Worm (Caenorhabditis elegans): ENCODE measurements around the gene clec-158.

The clec-158 gene

ce11 chrIII:6887574-6887973 lies 28.2 kb upstream of the clec-158 start (continued):
- peak; percentile 80 for TF ChIP-seq Y48G9A.11 (GFP tag; IDR thresholded peaks at IDR 0.05)
- TF ChIP-seq lin-1 (GFP tag; IDR thresholded peaks at IDR 0.05): peak; percentile 62
- peak; percentile 49 for TF ChIP-seq nhr-6 (tag; optimal IDR thresholded peaks at IDR 0.05)
- peak; percentile 50 for TF ChIP-seq dpl-1 (GFP tag; optimal IDR thresholded peaks at IDR 0.05)
- peak; percentile 67 for TF ChIP-seq rbr-2 (tag; optimal IDR thresholded peaks at IDR 0.05)
- TF ChIP-seq T20F7.1 (GFP tag; optimal IDR thresholded peaks at IDR 0.05): peak; percentile 51
- peak; percentile 91 for TF ChIP-seq ceh-44 (GFP tag; IDR thresholded peaks at IDR 0.05)

DNA sequence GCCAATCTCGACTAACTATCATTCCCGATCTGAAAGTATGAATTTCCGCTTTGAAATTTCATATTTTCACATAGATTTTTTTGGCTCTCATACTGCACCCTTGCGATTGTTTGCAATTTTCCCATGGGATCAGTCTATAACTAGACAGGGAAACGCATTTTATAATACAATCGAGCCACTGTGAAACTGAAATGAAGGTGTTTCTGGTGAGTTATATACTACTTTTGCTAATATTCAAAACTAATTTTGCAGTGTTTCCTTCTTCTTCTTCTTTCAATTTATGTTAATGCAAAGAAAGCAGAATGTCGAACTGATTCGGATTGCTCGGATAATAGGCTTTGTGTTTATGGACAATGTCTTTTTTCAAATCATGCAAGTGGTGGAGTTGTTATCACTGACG lies 26.5 kb upstream of the clec-158 start:
- TF ChIP-seq nhr-237 (tag; optimal IDR thresholded peaks at IDR 0.05) (no peak), snpc-1.2 (GFP tag; IDR thresholded peaks at IDR 0.05) (no peak), F10B5.3 (tag; optimal IDR thresholded peaks at IDR 0.05) (no peak), daf-12 (tag; optimal IDR thresholded peaks at IDR 0.05) (no peak), aha-1 (tag) (peak; percentile 1), lin-38 (GFP tag; IDR thresholded peaks at IDR 0.05) (no peak), ceh-32 (tag; optimal IDR thresholded peaks at IDR 0.05; ENCODE audit: poor library complexity) (no peak), sdz-12 (GFP tag; optimal IDR thresholded peaks at IDR 0.05) (no peak), unc-62 (GFP tag; optimal IDR thresholded peaks at IDR 0.05 in 1 of 2) (peak in 1 of 2 experiments; percentile 98), unc-62 (tag; optimal IDR thresholded peaks at IDR 0.05) (no peak), nhr-10 (tag; optimal IDR thresholded peaks at IDR 0.05) (no peak), dmd-8 (GFP tag; IDR thresholded peaks at IDR 0.05) (no peak)

DNA sequence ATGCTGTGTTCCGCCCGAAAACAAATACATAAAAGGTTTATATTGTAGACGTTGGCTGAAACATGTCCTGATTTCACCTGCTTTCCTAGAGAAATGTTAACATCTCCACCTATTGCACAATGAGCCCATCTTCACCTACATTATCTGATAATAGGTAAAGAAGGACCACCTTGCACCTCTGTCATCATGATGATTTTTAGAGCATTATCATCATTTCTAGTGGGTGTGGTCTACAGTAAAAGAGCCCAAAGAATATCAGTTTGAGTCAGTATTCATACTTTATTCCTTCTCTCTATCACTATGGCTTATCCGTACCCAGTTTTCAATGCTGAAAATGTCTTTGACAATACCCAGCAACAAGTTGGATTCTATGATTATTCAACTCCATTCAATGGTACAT lies 24.8 kb upstream of the clec-158 start, which contains the start of gene med-2:
med-2 (plus strand) TSS at position 301 of the 400 bp plus-strand sequence.
- TF ChIP-seq nhr-6 (tag; optimal IDR thresholded peaks at IDR 0.05) (no peak), unc-62 (GFP tag; optimal IDR thresholded peaks at IDR 0.05 in 1 of 2) (peak in 1 of 2 experiments; percentile 67), unc-62 (tag; optimal IDR thresholded peaks at IDR 0.05) (no peak), lin-29 (GFP tag; IDR thresholded peaks at IDR 0.05) (no peak), F26F4.8 (GFP tag; conservative IDR thresholded peaks at IDR 0.05) (no peak)

ce11 chrIII:6881745-6882144 lies 22.4 kb upstream of the clec-158 start:
- TF ChIP-seq php-3 (GFP tag; IDR thresholded peaks at IDR 0.05) (no peak), unc-62 (GFP tag; optimal IDR thresholded peaks at IDR 0.05 in 1 of 2) (peak in 1 of 2 experiments; percentile 85), unc-62 (tag; optimal IDR thresholded peaks at IDR 0.05) (no peak)

- no peak for TF ChIP-seq spr-3 (GFP tag; optimal IDR thresholded peaks at IDR 0.05)
- TF ChIP-seq nhr-237 (tag; optimal IDR thresholded peaks at IDR 0.05): no peak
- no peak for TF ChIP-seq rbr-2 (tag; optimal IDR thresholded peaks at IDR 0.05)
- no peak for TF ChIP-seq Y5F2A.4 (GFP tag; optimal IDR thresholded peaks at IDR 0.05)
- no peak for TF ChIP-seq hif-1 (tag; optimal IDR thresholded peaks at IDR 0.05)
- TF ChIP-seq zfp-3 (GFP tag; conservative IDR thresholded peaks at IDR 0.05): no peak
- no peak for TF ChIP-seq hlh-30 (tag; optimal IDR thresholded peaks at IDR 0.05; ENCODE audit: insufficient read depth)
These were observed 21.4 kb upstream of the clec-158 start, which contains the start of gene K04C2.7 for ce11 chrIII:6880797-6881196. K04C2.7 (plus strand) TSS chrIII:6881097.

ce11 chrIII:6873724-6874123 lies 14.3 kb upstream of the clec-158 start:
- TF ChIP-seq F37D6.2 (tag; optimal IDR thresholded peaks at IDR 0.05) (peak; percentile 10), ZK337.2 (GFP tag; IDR thresholded peaks at IDR 0.05) (0 out of 2 replicates have a peak, but pooled peaks have one; percentile 12), hif-1 (tag; optimal IDR thresholded peaks at IDR 0.05) (peak in 1 of 2 experiments; percentile 36), mxl-3 (GFP tag; optimal IDR thresholded peaks at IDR 0.05) (no peak), nhr-11 (tag; optimal IDR thresholded peaks at IDR 0.05) (peak; percentile 32), pha-4 (GFP tag; IDR thresholded peaks at IDR 0.05) (no peak), pha-4 (tag; optimal IDR thresholded peaks at IDR 0.05) (no peak), daf-16 (GFP tag; optimal IDR thresholded peaks at IDR 0.05) (peak in 1 of 2 experiments; percentile 44), daf-16 (tag; optimal IDR thresholded peaks at IDR 0.05) (no peak), mep-1 (tag; optimal IDR thresholded peaks at IDR 0.05) (peak; percentile 48), ama-1 (optimal IDR thresholded peaks at IDR 0.05) (peak; percentile 1), lsy-2 (tag; optimal IDR thresholded peaks at IDR 0.05) (peak; percentile 5 to 64), zip-2 (tag; optimal IDR thresholded peaks at IDR 0.05) (no peak), fkh-10 (GFP tag; optimal IDR thresholded peaks at IDR 0.05) (no peak)

Measured in whole organism, L4 larva.